Fruit fly (Drosophila melanogaster) whole organism, embryonic: ENCODE results near the gene nAChRalpha7.

Experiments used
- Ada2b ChIP-seq: fragments of 200-800 bp; sonication (Bioruptor generic); IDR thresholded peaks from 2 replicates; pipeline ENCODE4 v1.3.6; 2022; ENCODE audit warnings: missing biosample characterization, missing genetic modification characterization
- Bgb ChIP-seq: fragments of 200-800 bp; sonication (Bioruptor generic); IDR thresholded peaks from 2 replicates; pipeline ENCODE4 v1.3.6; 2022; ENCODE audit warnings: missing biosample characterization, missing genetic modification characterization; ENCODE audit not compliant: partially characterized antibody
- CG1024 ChIP-seq: fragments of 200-800 bp; sonication (Bioruptor generic); IDR thresholded peaks from 2 replicates; pipeline ENCODE4 v1.3.6; 2022; ENCODE audit warnings: missing biosample characterization, missing genetic modification characterization
- CG10543 ChIP-seq: fragments of 200-800 bp; sonication (Bioruptor generic); optimal IDR thresholded peaks from 3 replicates; lab custom pipeline; 2017; ENCODE audit warnings: missing biosample characterization, mild to moderate bottlenecking, missing genetic modification characterization, moderate library complexity
- CG10979 ChIP-seq: fragments of 200-800 bp; sonication (Bioruptor generic); optimal IDR thresholded peaks from 2 replicates; lab custom pipeline; 2018; ENCODE audit warnings: missing biosample characterization, mild to moderate bottlenecking, missing genetic modification characterization, moderate library complexity
- CG11085 ChIP-seq: fragments of 200-800 bp; sonication (Bioruptor generic); IDR thresholded peaks from 2 replicates; pipeline ENCODE4 v1.3.6; 2022; ENCODE audit warnings: missing biosample characterization, missing genetic modification characterization
- CG12236 ChIP-seq: fragments of 200-800 bp; sonication (Bioruptor generic); optimal IDR thresholded peaks from 2 replicates; lab custom pipeline; 2016; ENCODE audit warnings: missing biosample characterization, missing genetic modification characterization
- CG12391 ChIP-seq: fragments of 200-800 bp; sonication (Bioruptor generic); optimal IDR thresholded peaks from 3 replicates; lab custom pipeline; 2018; ENCODE audit warnings: missing biosample characterization, mild to moderate bottlenecking, missing genetic modification characterization, moderate library complexity
- CG13624 ChIP-seq: fragments of 200-800 bp; sonication (Bioruptor generic); optimal IDR thresholded peaks from 2 replicates; lab custom pipeline; 2016; ENCODE audit warnings: missing biosample characterization, missing genetic modification characterization
- CG13894 ChIP-seq: fragments of 200-800 bp; sonication (Bioruptor generic); optimal IDR thresholded peaks from 3 replicates; lab custom pipeline; 2018; ENCODE audit warnings: missing biosample characterization, mild to moderate bottlenecking, missing genetic modification characterization, moderate library complexity
- CG14014 ChIP-seq: fragments of 200-800 bp; sonication (Bioruptor generic); IDR thresholded peaks from 2 replicates; pipeline ENCODE4 v1.3.6; 2022; ENCODE audit warnings: missing biosample characterization, missing genetic modification characterization
- CG14710 ChIP-seq: fragments of 200-800 bp; sonication (Bioruptor generic); optimal IDR thresholded peaks from 3 replicates; lab custom pipeline; 2019; ENCODE audit warnings: missing biosample characterization, mild to moderate bottlenecking, missing genetic modification characterization, moderate library complexity
- CG17361 ChIP-seq: fragments of 200-800 bp; sonication (Bioruptor generic); IDR thresholded peaks from 3 replicates; pipeline ENCODE4 v1.3.6; 2022; ENCODE audit warnings: missing biosample characterization, missing genetic modification characterization
- CG17829 ChIP-seq: fragments of 200-800 bp; optimal IDR thresholded peaks from 2 replicates; lab custom pipeline; 2019; ENCODE audit warnings: missing biosample characterization, mild to moderate bottlenecking, missing genetic modification characterization, moderate library complexity
- CG1832 ChIP-seq: fragments of 200-800 bp; sonication (Bioruptor generic); optimal IDR thresholded peaks from 2 replicates; lab custom pipeline; 2017; ENCODE audit warnings: missing biosample characterization, mild to moderate bottlenecking, missing genetic modification characterization, inconsistent platforms
- CG18764 ChIP-seq: fragments of 200-800 bp; sonication (Bioruptor generic); optimal IDR thresholded peaks from 3 replicates; lab custom pipeline; 2016; ENCODE audit warnings: missing biosample characterization, missing genetic modification characterization
- CG30403 ChIP-seq: fragments of 200-800 bp; sonication (Bioruptor generic); optimal IDR thresholded peaks from 3 replicates; lab custom pipeline; 2016; ENCODE audit warnings: missing biosample characterization, missing genetic modification characterization
- CG34376 ChIP-seq: fragments of 200-800 bp; sonication (Bioruptor generic); optimal IDR thresholded peaks from 2 replicates; lab custom pipeline; 2018; ENCODE audit warnings: missing biosample characterization, mild to moderate bottlenecking, missing genetic modification characterization
- CG42726 ChIP-seq: fragments of 200-800 bp; sonication (Bioruptor generic); IDR thresholded peaks from 2 replicates; pipeline ENCODE4 v1.3.6; 2022; ENCODE audit warnings: missing biosample characterization, missing genetic modification characterization; ENCODE audit not compliant: partially characterized antibody
- CG4424 ChIP-seq: fragments of 200-800 bp; sonication (Bioruptor generic); optimal IDR thresholded peaks from 3 replicates; lab custom pipeline; 2016; ENCODE audit warnings: missing biosample characterization, missing genetic modification characterization
- CG6272 ChIP-seq: fragments of 200-800 bp; sonication (Bioruptor generic); IDR thresholded peaks from 2 replicates; pipeline ENCODE4 v1.3.6; 2022; ENCODE audit warnings: missing biosample characterization, missing genetic modification characterization
- CG7786 ChIP-seq: fragments of 200-800 bp; sonication (Bioruptor generic); optimal IDR thresholded peaks from 2 replicates; lab custom pipeline; 2016; ENCODE audit warnings: missing biosample characterization, missing genetic modification characterization
- CG7839 ChIP-seq: fragments of 200-800 bp; sonication (Bioruptor generic); optimal IDR thresholded peaks from 3 replicates; lab custom pipeline; 2018; ENCODE audit warnings: missing biosample characterization, mild to moderate bottlenecking, missing genetic modification characterization, moderate library complexity
- Camta ChIP-seq: fragments of 200-800 bp; sonication (Bioruptor generic); optimal IDR thresholded peaks from 2 replicates; lab custom pipeline; 2016; ENCODE audit warnings: missing biosample characterization, missing genetic modification characterization
- Deaf1 ChIP-seq: fragments of 200-800 bp; optimal IDR thresholded peaks from 3 replicates; lab custom pipeline; 2019; ENCODE audit warnings: missing biosample characterization, mild to moderate bottlenecking, missing genetic modification characterization, moderate library complexity
- Doc2 ChIP-seq: fragments of 200-800 bp; sonication (Bioruptor generic); IDR thresholded peaks from 2 replicates; pipeline ENCODE4 v1.3.6; 2022; ENCODE audit warnings: missing biosample characterization, missing genetic modification characterization
- Gug ChIP-seq: fragments of 200-800 bp; sonication (Bioruptor generic); IDR thresholded peaks from 4 replicates; pipeline ENCODE4 v1.3.6; 2022; ENCODE audit warnings: missing biosample characterization, missing genetic modification characterization
- HmgD ChIP-seq: fragments of 200-800 bp; sonication (Bioruptor generic); optimal IDR thresholded peaks from 3 replicates; lab custom pipeline; 2016; ENCODE audit warnings: missing biosample characterization, missing genetic modification characterization
- Hr39 ChIP-seq: fragments of >200 bp; optimal IDR thresholded peaks from 2 replicates; lab custom pipeline; 2017
- MESR4 ChIP-seq: fragments of 200-800 bp; sonication (Bioruptor generic); optimal IDR thresholded peaks from 2 replicates; lab custom pipeline; 2018; ENCODE audit warnings: missing biosample characterization, mild to moderate bottlenecking, missing genetic modification characterization, moderate library complexity
- MTF-1 ChIP-seq: fragments of 200-800 bp; sonication (Bioruptor generic); optimal IDR thresholded peaks from 2 replicates; lab custom pipeline; 2018; ENCODE audit warnings: missing biosample characterization, mild to moderate bottlenecking, missing genetic modification characterization, borderline replicate concordance
- Med ChIP-seq: fragments of 200-800 bp; sonication (Bioruptor generic); peaks from one replicate; lab custom pipeline; 2016; ENCODE audit warnings: missing biosample characterization, missing genetic modification characterization, mild to moderate bottlenecking, inconsistent platforms, moderate library complexity
- Mrtf ChIP-seq: fragments of 200-800 bp; sonication (Bioruptor generic); IDR thresholded peaks from 3 replicates; pipeline ENCODE4 v1.3.6; 2022; ENCODE audit warnings: missing biosample characterization, missing genetic modification characterization
- NfI ChIP-seq: fragments of 200-800 bp; sonication (Bioruptor generic); optimal IDR thresholded peaks from 3 replicates; lab custom pipeline; 2018; ENCODE audit warnings: missing biosample characterization, mild to moderate bottlenecking, missing genetic modification characterization, moderate library complexity
- Ptx1 ChIP-seq: fragments of 200-800 bp; sonication (Bioruptor generic); IDR thresholded peaks from 2 replicates; pipeline ENCODE4 v1.3.6; 2022; ENCODE audit warnings: missing biosample characterization, missing genetic modification characterization
- Rx ChIP-seq: fragments of 200-800 bp; sonication (Bioruptor generic); IDR thresholded peaks from 2 replicates; pipeline ENCODE4 v1.3.6; 2022; ENCODE audit warnings: missing biosample characterization, missing genetic modification characterization
- bsh ChIP-seq, 2 experiments: fragments of 200-800 bp; sonication (Bioruptor generic); optimal IDR thresholded peaks; 2 replicates each; lab custom pipeline; 2017 to 2018; ENCODE audit warnings: mild to moderate bottlenecking in 2 of 2, missing biosample characterization in 2 of 2, missing genetic modification characterization in 2 of 2, moderate library complexity in 1 of 2
- ci ChIP-seq: fragments of 200-800 bp; sonication (Bioruptor generic); IDR thresholded peaks from 3 replicates; pipeline ENCODE4 v1.3.6; 2022; ENCODE audit warnings: missing biosample characterization, missing genetic modification characterization
- croc ChIP-seq: fragments of 200-800 bp; sonication (Bioruptor generic); conservative IDR thresholded peaks from 3 replicates; pipeline ENCODE4 v1.3.6; 2022; ENCODE audit warnings: missing biosample characterization, missing genetic modification characterization
- cwo ChIP-seq: fragments of 200-800 bp; sonication (Bioruptor generic); optimal IDR thresholded peaks from 3 replicates; lab custom pipeline; 2017; ENCODE audit warnings: missing biosample characterization, missing genetic modification characterization, mild to moderate bottlenecking, moderate library complexity, missing genetic modification reagents
- emc ChIP-seq: fragments of 200-800 bp; sonication (Bioruptor generic); optimal IDR thresholded peaks from 2 replicates; lab custom pipeline; 2016; ENCODE audit warnings: missing biosample characterization, missing genetic modification characterization
- eve ChIP-seq, 2 experiments: fragments of >200 bp; optimal IDR thresholded peaks; 2 replicates each; lab custom pipeline; 2017; ENCODE audit warnings: missing biosample characterization in 2 of 2, missing genetic modification characterization in 2 of 2
- ind ChIP-seq: fragments of 200-800 bp; sonication (Bioruptor generic); optimal IDR thresholded peaks from 3 replicates; lab custom pipeline; 2016; ENCODE audit warnings: missing biosample characterization, missing genetic modification characterization
- klu ChIP-seq: fragments of 200-800 bp; sonication (Bioruptor generic); IDR thresholded peaks from 2 replicates; pipeline ENCODE4 v1.3.6; 2022; ENCODE audit warnings: missing biosample characterization, missing genetic modification characterization
- kni ChIP-seq: fragments of 200-800 bp; sonication (Bioruptor generic); optimal IDR thresholded peaks from 3 replicates; lab custom pipeline; 2017; ENCODE audit warnings: mild to moderate bottlenecking, missing biosample characterization, missing genetic modification reagents, missing genetic modification characterization
- odd ChIP-seq: fragments of 200-800 bp; sonication (Bioruptor generic); optimal IDR thresholded peaks from 2 replicates; lab custom pipeline; 2017; ENCODE audit warnings: missing biosample characterization, mild to moderate bottlenecking, missing genetic modification characterization
- sens-2 ChIP-seq: fragments of 200-800 bp; sonication (Bioruptor generic); IDR thresholded peaks from 2 replicates; pipeline ENCODE4 v1.3.6; 2022; ENCODE audit warnings: missing biosample characterization, missing genetic modification characterization
- sisA ChIP-seq: fragments of 200-800 bp; sonication (Bioruptor generic); IDR thresholded peaks from 2 replicates; pipeline ENCODE4 v1.3.6; 2022; ENCODE audit warnings: missing biosample characterization, missing genetic modification characterization
- trh ChIP-seq: fragments of 200-800 bp; sonication (Bioruptor generic); optimal IDR thresholded peaks from 2 replicates; lab custom pipeline; 2016; ENCODE audit warnings: missing biosample characterization, missing genetic modification characterization
- unc-4 ChIP-seq: fragments of 200-800 bp; sonication (Bioruptor generic); IDR thresholded peaks from 2 replicates; pipeline ENCODE4 v1.3.6; 2022; ENCODE audit warnings: missing biosample characterization, missing genetic modification characterization; ENCODE audit not compliant: partially characterized antibody

nAChRalpha7 gene

DNA sequence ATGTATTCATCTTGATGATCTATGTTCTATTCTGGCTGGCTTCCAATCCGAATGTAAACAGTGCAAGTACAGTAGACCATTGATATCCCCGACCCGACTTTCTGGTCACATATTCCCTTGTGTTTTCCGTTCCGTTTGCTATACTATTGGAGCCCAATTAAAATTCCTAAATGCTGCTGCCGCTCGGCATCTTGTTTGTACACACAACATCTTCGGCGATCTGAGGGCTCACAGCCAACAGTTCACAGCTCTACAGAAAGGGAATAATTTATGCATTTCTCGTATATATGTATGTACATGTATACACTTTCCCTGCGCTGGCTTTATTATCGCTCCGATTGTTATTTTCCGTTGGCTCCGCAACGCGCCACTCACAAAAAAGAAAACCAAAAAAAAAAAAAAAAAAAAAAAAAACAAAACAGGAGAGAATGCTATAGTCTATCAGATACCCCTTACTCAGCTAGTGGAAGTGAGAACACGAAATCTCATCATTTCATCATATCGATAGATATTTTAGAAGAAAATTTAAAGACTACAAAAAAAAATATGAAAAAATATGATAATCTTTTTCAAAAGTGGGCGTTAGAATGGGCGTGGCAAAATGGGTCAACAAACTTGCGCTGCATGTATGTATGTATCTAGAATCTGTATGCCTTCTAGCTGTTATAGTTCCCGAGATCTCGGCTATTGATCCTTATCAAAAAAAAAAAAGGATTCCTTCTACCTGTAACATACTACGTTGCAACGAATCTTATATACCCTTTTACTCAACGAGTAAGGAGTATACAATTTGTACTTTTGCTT lies 23.1 kb upstream of the nAChRalpha7 start (continued):
- no peak for TF ChIP-seq HmgD
- TF ChIP-seq sisA (GFP tag; lab: Robert Waterston, UW) = peak; percentile 43; the same call in 1 of the 2 replicates
- TF ChIP-seq CG42726 = no peak
- TF ChIP-seq unc-4 = no peak
- no peak for TF ChIP-seq CG7786
- no peak for TF ChIP-seq sens-2 (GFP tag; lab: Robert Waterston, UW)
- TF ChIP-seq Ptx1 = 0 out of 2 replicates have a peak, but pooled peaks have one; percentile 21
- peak; percentile 5 for TF ChIP-seq CG17829 (tag; lab: Kevin White, UChicago)
- no peak for TF ChIP-seq Mrtf (GFP tag; lab: Robert Waterston, UW)
- TF ChIP-seq Gug (GFP tag; lab: Robert Waterston, UW) = 0 out of 4 replicates have a peak, but pooled peaks have one; percentile 15
- TF ChIP-seq CG1832 (GFP tag; lab: Kevin White, UChicago) = no peak
- TF ChIP-seq CG4424 (GFP tag; lab: Kevin White, UChicago) = peak; percentile 29
- no peak for TF ChIP-seq CG10543
- peak; percentile 20 for TF ChIP-seq CG12391
- TF ChIP-seq kni (GFP tag; lab: Kevin White, UChicago) = no peak
- peak in 1 of 2 experiments; percentile 56 for TF ChIP-seq eve (GFP tag; optimal IDR thresholded peaks at IDR 0.05; lab: Kevin White, UChicago)

DNA sequence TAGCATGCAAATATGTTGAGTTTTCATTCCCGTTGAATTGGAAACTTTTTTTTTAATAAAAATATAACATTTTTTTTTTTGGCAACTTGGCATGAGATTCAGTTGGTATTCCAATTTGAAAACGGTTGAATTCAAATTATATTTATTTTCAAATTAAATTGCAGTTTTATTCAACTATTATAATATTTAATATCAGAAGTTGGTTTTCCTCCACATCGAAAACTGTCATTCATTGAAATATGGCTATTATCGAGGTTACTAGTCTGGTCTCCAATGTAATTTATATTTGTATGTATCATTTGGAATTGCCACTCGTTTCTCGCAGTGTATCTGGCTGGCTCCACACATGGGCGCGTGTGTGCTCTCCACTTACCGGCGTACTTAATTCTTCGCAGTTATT lies 21.6 kb upstream of the nAChRalpha7 start:
- no peak for TF ChIP-seq Rx (GFP tag; lab: Robert Waterston, UW)
- TF ChIP-seq CG1024 = no peak
- peak; percentile 28 for TF ChIP-seq Med (GFP tag; lab: Kevin White, UChicago)
- TF ChIP-seq CG14710 (tag; lab: Kevin White, UChicago) = peak; percentile 36
- no peak for TF ChIP-seq ci (GFP tag; lab: Robert Waterston, UW)
- no peak for TF ChIP-seq CG1832 (GFP tag; lab: Kevin White, UChicago)
- no peak for TF ChIP-seq odd (GFP tag; lab: Kevin White, UChicago)
- no peak for TF ChIP-seq ind (GFP tag; lab: Kevin White, UChicago)
- no peak for TF ChIP-seq CG11085
- no peak for TF ChIP-seq Deaf1 (tag; lab: Kevin White, UChicago)
- no peak for TF ChIP-seq CG18764
- no peak for TF ChIP-seq Hr39 (lab: Kevin White, UChicago)
- TF ChIP-seq CG13624 (GFP tag; lab: Kevin White, UChicago) = no peak
- TF ChIP-seq MTF-1 (GFP tag; lab: Kevin White, UChicago) = no peak
- TF ChIP-seq NfI (GFP tag; lab: Kevin White, UChicago) = no peak
- TF ChIP-seq CG13894 (tag; lab: Kevin White, UChicago) = no peak
- no peak for TF ChIP-seq emc (GFP tag; lab: Kevin White, UChicago)
- TF ChIP-seq CG10979 = peak; percentile 52
- no peak for TF ChIP-seq klu (GFP tag; lab: Robert Waterston, UW)
- peak; percentile 28 for TF ChIP-seq CG7839
- TF ChIP-seq CG6272 = no peak
- TF ChIP-seq CG14014 (GFP tag; lab: Robert Waterston, UW) = no peak
- TF ChIP-seq trh (GFP tag; lab: Kevin White, UChicago) = no peak
- TF ChIP-seq CG12236 (GFP tag; lab: Kevin White, UChicago) = no peak
- no peak for TF ChIP-seq Doc2 (GFP tag; lab: Robert Waterston, UW)
- TF ChIP-seq Ada2b (GFP tag; lab: Robert Waterston, UW) = no peak
- no peak for TF ChIP-seq croc (GFP tag; lab: Robert Waterston, UW)
- TF ChIP-seq bsh (GFP tag; optimal IDR thresholded peaks at IDR 0.05; lab: Kevin White, UChicago) = peak in 1 of 2 experiments; percentile 38
- TF ChIP-seq cwo = no peak
- TF ChIP-seq Camta (GFP tag; lab: Kevin White, UChicago) = no peak
- no peak for TF ChIP-seq CG34376 (GFP tag; lab: Kevin White, UChicago)
- no peak for TF ChIP-seq MESR4 (GFP tag; lab: Kevin White, UChicago)
- no peak for TF ChIP-seq CG30403 (GFP tag; lab: Kevin White, UChicago)
- TF ChIP-seq Bgb = no peak
- 0 out of 3 replicates have a peak, but pooled peaks have one; percentile 32 for TF ChIP-seq CG17361 (GFP tag; lab: Robert Waterston, UW)
